Fruit fly (Drosophila melanogaster) whole organism, wandering third instar larva: ENCODE results near the gene msps.

Experiments
- Dfd ChIP-seq: fragments of >200 bp; optimal IDR thresholded peaks from 2 replicates; lab custom pipeline; 2017; ENCODE audit warnings: missing biosample characterization, missing genetic modification characterization
- br ChIP-seq: fragments of 200-800 bp; sonication (Bioruptor generic); optimal IDR thresholded peaks from 2 replicates; lab custom pipeline; 2016; ENCODE audit warnings: missing biosample characterization, missing genetic modification characterization
- h ChIP-seq: fragments of 200-800 bp; sonication (Bioruptor generic); optimal IDR thresholded peaks from 3 replicates; lab custom pipeline; 2016; ENCODE audit warnings: missing biosample characterization, mild to moderate bottlenecking, missing genetic modification characterization
- pan ChIP-seq: fragments of >200 bp; optimal IDR thresholded peaks from 2 replicates; lab custom pipeline; 2017
- psq ChIP-seq: fragments of 200-800 bp; sonication (Bioruptor generic); optimal IDR thresholded peaks from 3 replicates; lab custom pipeline; 2017; ENCODE audit warnings: missing biosample characterization, mild to moderate bottlenecking, missing genetic modification characterization, moderate library complexity
- usp ChIP-seq: fragments of >200 bp; optimal IDR thresholded peaks from 2 replicates; lab custom pipeline; 2017; ENCODE audit warnings: missing biosample characterization, missing genetic modification characterization

DNA sequence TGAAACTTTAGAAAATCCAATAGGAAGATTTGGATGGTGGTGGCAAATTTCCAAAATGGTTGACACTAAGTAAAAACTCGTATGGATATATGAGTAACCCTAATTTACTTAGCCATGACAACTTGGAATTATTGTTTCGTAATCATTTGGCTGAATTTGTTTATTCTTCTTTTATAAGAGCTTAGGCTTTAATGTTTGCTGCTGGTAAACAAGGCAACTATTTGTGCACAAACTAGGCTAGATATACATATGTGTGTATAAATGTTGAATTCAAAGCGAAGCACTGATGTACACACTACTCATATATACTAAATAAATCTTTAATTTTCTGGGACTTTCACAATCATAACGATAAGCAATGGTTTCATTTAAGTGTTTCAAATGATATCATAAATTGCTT, 44.7 kb upstream of the msps start:
- TF ChIP-seq br = no peak
- TF ChIP-seq pan = no peak
- TF ChIP-seq psq = no peak
- no peak for TF ChIP-seq usp (GFP tag; lab: Kevin White, UChicago)
- no peak for TF ChIP-seq Dfd (GFP tag; lab: Kevin White, UChicago)
- no peak for TF ChIP-seq h (GFP tag; lab: Kevin White, UChicago)
